Worm (Caenorhabditis elegans) whole organism, L4 larva: ENCODE measurements around the gene F01F1.14.

Experiments
- ZK546.5 ChIP-seq, 2 experiments: sonication (generic microtip); optimal IDR thresholded peaks; 2 replicates each; lab custom pipeline; 2017; ENCODE audit warnings: missing biosample characterization in 2 of 2, missing genetic modification characterization in 2 of 2
- ceh-28 ChIP-seq: fragments of 150-350 bp; optimal IDR thresholded peaks from 2 replicates; lab custom pipeline; 2014; ENCODE audit warnings: missing biosample characterization, missing genetic modification reagents, missing genetic modification characterization
- ceh-44 ChIP-seq: fragments of 200-800 bp; sonication (Bioruptor generic); IDR thresholded peaks from 2 replicates; pipeline ENCODE4 v1.3.6; 2022; ENCODE audit warnings: missing genetic modification reagents, missing genetic modification characterization, missing compliant biosample characterization
- jun-1 ChIP-seq: fragments of 150-350 bp; optimal IDR thresholded peaks from 2 replicates; lab custom pipeline; 2014; ENCODE audit warnings: missing biosample characterization, missing genetic modification reagents, missing genetic modification characterization
- nhr-11 ChIP-seq: fragments of 150-350 bp; optimal IDR thresholded peaks from 2 replicates; lab custom pipeline; 2014; ENCODE audit warnings: missing biosample characterization, missing genetic modification characterization
- nhr-77 ChIP-seq: fragments of 150-350 bp; optimal IDR thresholded peaks from 2 replicates; lab custom pipeline; 2014; ENCODE audit warnings: missing biosample characterization, missing genetic modification characterization
- sdz-12 ChIP-seq: fragments of 200-800 bp; sonication (Bioruptor generic); optimal IDR thresholded peaks from 2 replicates; lab custom pipeline; 2018; ENCODE audit warnings: mild to moderate bottlenecking, missing genetic modification characterization, missing compliant biosample characterization
- snpc-4 ChIP-seq: fragments of 150-350 bp; optimal IDR thresholded peaks from 2 replicates; lab custom pipeline; 2014; ENCODE audit warnings: missing biosample characterization, missing genetic modification characterization
- unc-62 ChIP-seq, 3 experiments: fragments of 150-350 bp in 1 of 3; sonication (generic microtip); optimal IDR thresholded peaks in 2 of 3; peaks in 1 of 3; 1 replicate in 1 of 3; 2 replicates in 2 of 3; lab custom pipeline; 2014 to 2017; ENCODE audit warnings: missing biosample characterization in 3 of 3, missing genetic modification characterization in 3 of 3, missing genetic modification reagents in 3 of 3, missing genotype in 1 of 3
- ztf-11 ChIP-seq: fragments of 150-350 bp; optimal IDR thresholded peaks from 2 replicates; lab custom pipeline; 2014; ENCODE audit warnings: missing biosample characterization, missing genetic modification characterization
- ztf-7 ChIP-seq: fragments of 150-350 bp; optimal IDR thresholded peaks from 2 replicates; lab custom pipeline; 2014; ENCODE audit warnings: missing biosample characterization, missing genetic modification characterization

- TF ChIP-seq nhr-77 (tag; lab: Kevin White, UChicago) (no peak), sdz-12 (GFP tag; lab: Kevin White, UChicago) (no peak), ceh-28 (no peak), snpc-4 (no peak), ztf-7 (tag; lab: Kevin White, UChicago) (no peak), ZK546.5 (tag; optimal IDR thresholded peaks at IDR 0.05; lab: Kevin White, UChicago) (no peak), nhr-11 (no peak), ceh-44 (GFP tag; lab: Robert Waterston, UW) (no peak), ztf-11 (no peak), unc-62 (GFP tag; optimal IDR thresholded peaks at IDR 0.05 in 1 of 2; lab: Kevin White, UChicago) (no peak), unc-62 (tag; optimal IDR thresholded peaks at IDR 0.05; lab: Kevin White, UChicago) (no peak), jun-1 (tag; lab: Kevin White, UChicago) (no peak)
Measured at ce11 chrIII:5879291-5879968, 3.3 kb downstream of the F01F1.14 start, which contains the start of gene hpo-10.
